Worm (Caenorhabditis elegans): ENCODE measurements around the gene W08E12.2.

Gene W08E12.2

ce11 chrIV:3336585-3336984 is 30.9 kb downstream of the W08E12.2 start, which contains the start of gene F42A6.6 (continued):
- TF ChIP-seq pha-4 (tag; optimal IDR thresholded peaks at IDR 0.05) (no peak), ceh-58 (GFP tag; IDR thresholded peaks at IDR 0.05) (peak; percentile 72; the same call in 1 of the 2 replicates), efl-1 (GFP tag; optimal IDR thresholded peaks at IDR 0.05) (no peak), athp-1 (tag; optimal IDR thresholded peaks at IDR 0.05) (peak; percentile 85)

ce11 chrIV:3337275-3337674 is 31.6 kb downstream of the W08E12.2 start:
- TF ChIP-seq dox-1 (GFP tag; IDR thresholded peaks at IDR 0.05) (no peak), sptf-2 (GFP tag; optimal IDR thresholded peaks at IDR 0.05) (no peak), attf-6 (GFP tag; IDR thresholded peaks at IDR 0.05) (peak; percentile 8; the same call in 1 of the 2 replicates), mcd-1 (GFP tag; IDR thresholded peaks at IDR 0.05) (peak; percentile 55; the same call in 1 of the 2 replicates), egrh-3 (GFP tag; IDR thresholded peaks at IDR 0.05) (peak; percentile 98), nhr-27 (tag; optimal IDR thresholded peaks at IDR 0.05) (no peak), F37B4.10 (GFP tag; IDR thresholded peaks at IDR 0.05) (0 out of 2 replicates have a peak, but pooled peaks have one; percentile 44), Y53G8AR.9 (GFP tag; conservative IDR thresholded peaks at IDR 0.05) (0 out of 2 replicates have a peak, but pooled peaks have one; percentile 10), somi-1 (GFP tag; optimal IDR thresholded peaks at IDR 0.05) (peak; percentile 42), ztf-25 (GFP tag; IDR thresholded peaks at IDR 0.05) (0 out of 2 replicates have a peak, but pooled peaks have one; percentile 4), zfh-2 (GFP tag; conservative IDR thresholded peaks at IDR 0.05) (peak; percentile 94), akir-1 (GFP tag; optimal IDR thresholded peaks at IDR 0.05) (peak; percentile 34), F55B11.4 (tag; optimal IDR thresholded peaks at IDR 0.05; ENCODE audit: borderline replicate concordance, insufficient read depth) (no peak), madf-10 (tag; optimal IDR thresholded peaks at IDR 0.05) (no peak), D2030.7 (GFP tag; IDR thresholded peaks at IDR 0.05) (peak; percentile 8; the same call in 1 of the 2 replicates), bed-1 (GFP tag; IDR thresholded peaks at IDR 0.05) (no peak), madf-6 (GFP tag; IDR thresholded peaks at IDR 0.05) (peak; percentile 35), madf-3 (GFP tag; IDR thresholded peaks at IDR 0.05) (peak; percentile 59; the same call in 1 of the 2 replicates), K11D2.4 (GFP tag; IDR thresholded peaks at IDR 0.05) (peak; percentile 32; the same call in 1 of the 2 replicates), C06A6.2 (GFP tag; conservative IDR thresholded peaks at IDR 0.05) (no peak)

ce11 chrIV:3338176-3338575 is 32.5 kb downstream of the W08E12.2 start:
- TF ChIP-seq madf-6 (GFP tag; IDR thresholded peaks at IDR 0.05) (peak; percentile 65), fkh-3 (tag; optimal IDR thresholded peaks at IDR 0.05) (no peak), ztf-22 (GFP tag; optimal IDR thresholded peaks at IDR 0.05) (no peak), madf-3 (GFP tag; IDR thresholded peaks at IDR 0.05) (peak; percentile 81), gei-17 (GFP tag; optimal IDR thresholded peaks at IDR 0.05) (no peak), ceh-58 (GFP tag; IDR thresholded peaks at IDR 0.05) (0 out of 2 replicates have a peak, but pooled peaks have one; percentile 69), nfya-1 (tag; optimal IDR thresholded peaks at IDR 0.05; ENCODE audit: borderline replicate concordance, insufficient read depth) (no peak), Y53G8AR.9 (GFP tag; conservative IDR thresholded peaks at IDR 0.05) (0 out of 2 replicates have a peak, but pooled peaks have one; percentile 48), B0336.3 (GFP tag; IDR thresholded peaks at IDR 0.05) (peak; percentile 77; the same call in 1 of the 2 replicates), ekl-4 (GFP tag; IDR thresholded peaks at IDR 0.05) (peak; percentile 72), nhr-90 (tag; optimal IDR thresholded peaks at IDR 0.05) (no peak), him-1 (tag; optimal IDR thresholded peaks at IDR 0.05) (no peak), bed-1 (GFP tag; IDR thresholded peaks at IDR 0.05) (0 out of 2 replicates have a peak, but pooled peaks have one; percentile 65), mes-4 (tag; optimal IDR thresholded peaks at IDR 0.05) (no peak), efl-1 (GFP tag; optimal IDR thresholded peaks at IDR 0.05) (no peak), F52B5.7 (tag; optimal IDR thresholded peaks at IDR 0.05) (no peak), Y95B8A.8 (GFP tag; IDR thresholded peaks at IDR 0.05) (0 out of 2 replicates have a peak, but pooled peaks have one; percentile 29), ztf-18 (tag; optimal IDR thresholded peaks at IDR 0.05) (peak; percentile 35), F49E8.2 (tag; optimal IDR thresholded peaks at IDR 0.05; ENCODE audit: insufficient read depth) (no peak), ztf-6 (GFP tag; IDR thresholded peaks at IDR 0.05) (no peak), F10E7.11 (tag; optimal IDR thresholded peaks at IDR 0.05) (no peak), F39B2.1 (GFP tag; IDR thresholded peaks at IDR 0.05) (peak; percentile 68; the same call in 1 of the 2 replicates), aptf-3 (GFP tag; IDR thresholded peaks at IDR 0.05) (0 out of 2 replicates have a peak, but pooled peaks have one; percentile 67), pbrm-1 (GFP tag; IDR thresholded peaks at IDR 0.05) (peak; percentile 36; the same call in 1 of the 2 replicates), ceh-79 (tag; optimal IDR thresholded peaks at IDR 0.05) (no peak), bed-2 (GFP tag; IDR thresholded peaks at IDR 0.05) (no peak), egl-44 (GFP tag; IDR thresholded peaks at IDR 0.05) (peak; percentile 69; the same call in 1 of the 2 replicates)

All from whole organism, young adult.